Worm (Caenorhabditis elegans) whole organism, L1 larva: ENCODE measurements around the gene lin-22.

Experiments used
- aly-2 ChIP-seq: fragments of 150-350 bp; optimal IDR thresholded peaks from 2 replicates; lab custom pipeline; 2014; ENCODE audit warnings: missing biosample characterization, missing genetic modification characterization
- blmp-1 ChIP-seq: fragments of 150-350 bp; optimal IDR thresholded peaks from 2 replicates; lab custom pipeline; 2014; ENCODE audit warnings: missing biosample characterization, missing genetic modification characterization
- ceh-88 ChIP-seq: fragments of 200-800 bp; sonication (Bioruptor generic); IDR thresholded peaks from 2 replicates; pipeline ENCODE4 v1.3.6; 2022; ENCODE audit warnings: missing genetic modification characterization, missing compliant biosample characterization
- dpl-1 ChIP-seq, 3 experiments: fragments of 150-350 bp in 2 of 3; sonication (generic microtip) in 1 of 3; optimal IDR thresholded peaks; 2 replicates each; lab custom pipeline; 2014 to 2017; ENCODE audit warnings: missing biosample characterization in 3 of 3, missing genetic modification characterization in 3 of 3, missing genetic modification reagents in 3 of 3
- dsc-1 ChIP-seq: sonication (generic microtip); optimal IDR thresholded peaks from 2 replicates; lab custom pipeline; 2016; ENCODE audit warnings: mild to moderate bottlenecking, missing genetic modification characterization, missing compliant biosample characterization
- efl-1 ChIP-seq, 4 experiments: fragments of 150-350 bp; optimal IDR thresholded peaks in 3 of 4; peaks in 1 of 4; 1 replicate in 1 of 4; 2 replicates in 3 of 4; lab custom pipeline; 2014; ENCODE audit warnings: missing biosample characterization in 2 of 4, missing genetic modification characterization in 2 of 4, missing genetic modification reagents in 2 of 4
- elt-2 ChIP-seq: sonication (generic microtip); optimal IDR thresholded peaks from 2 replicates; lab custom pipeline; 2016; ENCODE audit warnings: missing genetic modification characterization, mild to moderate bottlenecking, inconsistent platforms, missing compliant biosample characterization, missing genetic modification reagents
- ets-5 ChIP-seq: fragments of 200-800 bp; sonication (Bioruptor generic); IDR thresholded peaks from 2 replicates; pipeline ENCODE4 v1.3.6; 2022; ENCODE audit warnings: missing genetic modification characterization, missing compliant biosample characterization
- hlh-4 ChIP-seq: sonication (generic microtip); optimal IDR thresholded peaks from 2 replicates; lab custom pipeline; 2016; ENCODE audit warnings: mild to moderate bottlenecking, missing genetic modification characterization, missing compliant biosample characterization
- irx-1 ChIP-seq: sonication (generic microtip); optimal IDR thresholded peaks from 2 replicates; lab custom pipeline; 2016; ENCODE audit warnings: missing genetic modification characterization, missing compliant biosample characterization
- jun-1 ChIP-seq: fragments of 150-350 bp; optimal IDR thresholded peaks from 2 replicates; lab custom pipeline; 2014; ENCODE audit warnings: missing biosample characterization, missing genetic modification reagents, missing genetic modification characterization
- lin-14 ChIP-seq: fragments of 200-800 bp; sonication (Bioruptor generic); optimal IDR thresholded peaks from 2 replicates; lab custom pipeline; 2018; ENCODE audit warnings: mild to moderate bottlenecking, missing genetic modification characterization, moderate library complexity, missing compliant biosample characterization
- lin-35 ChIP-seq, 2 experiments: fragments of 150-350 bp; optimal IDR thresholded peaks; 2 replicates each; lab custom pipeline; 2014; ENCODE audit warnings: missing biosample characterization in 2 of 2, missing genetic modification characterization in 2 of 2, missing genetic modification reagents in 2 of 2
- lin-39 ChIP-seq: fragments of 150-350 bp; optimal IDR thresholded peaks from 2 replicates; lab custom pipeline; 2014; ENCODE audit warnings: missing biosample characterization, missing genetic modification reagents, missing genetic modification characterization
- lsy-2 ChIP-seq, 2 experiments: fragments of 150-350 bp; optimal IDR thresholded peaks; 2 replicates each; lab custom pipeline; 2014; ENCODE audit warnings: missing biosample characterization in 2 of 2, missing genetic modification characterization in 2 of 2
- mdl-1 ChIP-seq, 2 experiments: fragments of 150-350 bp; optimal IDR thresholded peaks; 2 replicates each; lab custom pipeline; 2014 to 2017; ENCODE audit warnings: missing biosample characterization in 2 of 2, missing genetic modification characterization in 2 of 2, inconsistent platforms in 1 of 2
- mep-1 ChIP-seq: fragments of 150-350 bp; optimal IDR thresholded peaks from 2 replicates; lab custom pipeline; 2014; ENCODE audit warnings: missing biosample characterization, missing genetic modification characterization
- nhr-12 ChIP-seq: sonication (generic microtip); optimal IDR thresholded peaks from 2 replicates; lab custom pipeline; 2017; ENCODE audit warnings: missing biosample characterization, missing genetic modification characterization
- nhr-19 ChIP-seq: fragments of 200-800 bp; sonication (Bioruptor generic); conservative IDR thresholded peaks from 2 replicates; pipeline ENCODE4 v1.3.6; 2022; ENCODE audit warnings: missing genetic modification characterization, missing compliant biosample characterization
- nhr-28 ChIP-seq: fragments of 150-350 bp; optimal IDR thresholded peaks from 2 replicates; lab custom pipeline; 2014; ENCODE audit warnings: missing biosample characterization, missing genetic modification characterization
- nhr-76 ChIP-seq: sonication (generic microtip); optimal IDR thresholded peaks from 2 replicates; lab custom pipeline; 2017; ENCODE audit warnings: missing biosample characterization, missing genetic modification characterization
- nhr-77 ChIP-seq: fragments of 150-350 bp; optimal IDR thresholded peaks from 2 replicates; lab custom pipeline; 2014; ENCODE audit warnings: missing biosample characterization, missing genetic modification characterization
- pax-3 ChIP-seq: fragments of 200-800 bp; sonication (Bioruptor generic); optimal IDR thresholded peaks from 2 replicates; lab custom pipeline; 2018; ENCODE audit warnings: mild to moderate bottlenecking, missing genetic modification characterization, moderate library complexity, missing compliant biosample characterization
- snpc-4 ChIP-seq: fragments of 150-350 bp; optimal IDR thresholded peaks from 2 replicates; lab custom pipeline; 2014; ENCODE audit warnings: missing biosample characterization, missing genetic modification characterization
- sptf-1 ChIP-seq: fragments of 150-350 bp; optimal IDR thresholded peaks from 2 replicates; lab custom pipeline; 2014; ENCODE audit warnings: missing biosample characterization, missing genetic modification characterization
- tbx-2 ChIP-seq: sonication (generic microtip); optimal IDR thresholded peaks from 2 replicates; lab custom pipeline; 2016; ENCODE audit warnings: missing genetic modification characterization, missing compliant biosample characterization
- unc-130 ChIP-seq: fragments of 150-350 bp; optimal IDR thresholded peaks from 2 replicates; lab custom pipeline; 2017; ENCODE audit warnings: missing biosample characterization, missing genetic modification characterization, inconsistent platforms
- unc-30 ChIP-seq: sonication (generic microtip); optimal IDR thresholded peaks from 2 replicates; lab custom pipeline; 2017; ENCODE audit warnings: missing biosample characterization, missing genetic modification characterization
- unc-62 ChIP-seq: fragments of 150-350 bp; optimal IDR thresholded peaks from 2 replicates; lab custom pipeline; 2014; ENCODE audit warnings: missing biosample characterization, missing genetic modification reagents, missing genetic modification characterization
- vab-15 ChIP-seq: sonication (generic microtip); optimal IDR thresholded peaks from 2 replicates; lab custom pipeline; 2017; ENCODE audit warnings: missing genotype, mild to moderate bottlenecking, missing genetic modification characterization, missing compliant biosample characterization
- zip-4 ChIP-seq: fragments of 200-800 bp; sonication (Bioruptor generic); optimal IDR thresholded peaks from 2 replicates; lab custom pipeline; 2018; ENCODE audit warnings: mild to moderate bottlenecking, missing genetic modification characterization, moderate library complexity, missing compliant biosample characterization

lin-22 gene

ce11 chrIV:3001500-3001899, 18.0 kb upstream of the lin-22 start:
- TF ChIP-seq lin-14 (GFP tag; lab: Kevin White, UChicago) (peak; percentile 54), unc-130 (tag; lab: Kevin White, UChicago) (no peak), hlh-4 (no peak), efl-1 (optimal IDR thresholded peaks at IDR 0.05; lab: Kevin White, UChicago) (peak; percentile 5 to 24), efl-1 (GFP tag; optimal IDR thresholded peaks at IDR 0.05 in 1 of 2; lab: Kevin White, UChicago) (peak in 1 of 2 experiments; percentile 32), mep-1 (tag; lab: Kevin White, UChicago) (peak; percentile 11)
- TF ChIP-seq, all 84 proteins: peak for 3

- TF ChIP-seq nhr-76 (tag; lab: Kevin White, UChicago) = no peak
- TF ChIP-seq lin-39 = no peak
- peak; percentile 13 for TF ChIP-seq blmp-1 (tag; lab: Kevin White, UChicago)
- no peak for TF ChIP-seq unc-62
- no peak for TF ChIP-seq nhr-12
- TF ChIP-seq tbx-2 (tag; lab: Kevin White, UChicago) = no peak
- no peak for TF ChIP-seq pax-3 (tag; lab: Kevin White, UChicago)
These were observed 16.7 kb upstream of the lin-22 start for ce11 chrIV:3002807-3003206.

ce11 chrIV:3008828-3009227, 10.7 kb upstream of the lin-22 start, which contains the start of gene Y54G2A.73:
TSS of gene Y54G2A.73 (minus strand) at chrIV:3008892.
- no peak for TF ChIP-seq unc-30 (tag; lab: Kevin White, UChicago)
- TF ChIP-seq mep-1 (tag; lab: Kevin White, UChicago) = no peak

ce11 chrIV:3011647-3012046, 7.9 kb upstream of the lin-22 start:
- TF ChIP-seq snpc-4 = no peak
- TF ChIP-seq lin-39 = no peak
- no peak for TF ChIP-seq lsy-2 (tag; optimal IDR thresholded peaks at IDR 0.05; lab: Kevin White, UChicago)
- TF ChIP-seq aly-2 (tag; lab: Kevin White, UChicago) = no peak
- no peak for TF ChIP-seq nhr-76 (tag; lab: Kevin White, UChicago)
- no peak for TF ChIP-seq nhr-19 (GFP tag; lab: Robert Waterston, UW)
- TF ChIP-seq efl-1 (optimal IDR thresholded peaks at IDR 0.05; lab: Kevin White, UChicago) = peak in 1 of 2 experiments; percentile 77
- peak; percentile 77 to 97 for TF ChIP-seq efl-1 (GFP tag; optimal IDR thresholded peaks at IDR 0.05 in 1 of 2; lab: Kevin White, UChicago)
- peak; percentile 24 to 72 (median 60) for TF ChIP-seq dpl-1 (GFP tag; optimal IDR thresholded peaks at IDR 0.05; lab: Kevin White, UChicago)
- no peak for TF ChIP-seq vab-15 (tag; lab: Kevin White, UChicago)
- TF ChIP-seq sptf-1 (tag; lab: Kevin White, UChicago) = no peak
- no peak for TF ChIP-seq zip-4 (GFP tag; lab: Kevin White, UChicago)
- no peak for TF ChIP-seq jun-1 (tag; lab: Kevin White, UChicago)
- TF ChIP-seq dsc-1 (tag; lab: Kevin White, UChicago) = no peak
- TF ChIP-seq lin-35 (GFP tag; optimal IDR thresholded peaks at IDR 0.05; lab: Kevin White, UChicago) = peak in 1 of 2 experiments; percentile 54
- no peak for TF ChIP-seq blmp-1 (tag; lab: Kevin White, UChicago)
- TF ChIP-seq mdl-1 (tag; optimal IDR thresholded peaks at IDR 0.05; lab: Kevin White, UChicago) = no peak
- TF ChIP-seq, all 84 proteins: peak for 3

- peak; percentile 23 for TF ChIP-seq elt-2 (tag; lab: Kevin White, UChicago)
- no peak for TF ChIP-seq nhr-28 (tag; lab: Kevin White, UChicago)
- no peak for TF ChIP-seq nhr-77 (tag; lab: Kevin White, UChicago)
- no peak for TF ChIP-seq irx-1
- TF ChIP-seq efl-1 (optimal IDR thresholded peaks at IDR 0.05; lab: Kevin White, UChicago) = no peak
- TF ChIP-seq efl-1 (GFP tag; optimal IDR thresholded peaks at IDR 0.05 in 1 of 2; lab: Kevin White, UChicago) = peak in 1 of 2 experiments; percentile 79
- no peak for TF ChIP-seq ets-5
- no peak for TF ChIP-seq ceh-88
These were observed 7.0 kb upstream of the lin-22 start, which contains the start of the genes Y54G2A.28 and vrp-1 for ce11 chrIV:3012374-3013142. TSS of gene Y54G2A.28 (minus strand) at chrIV:3012421. TSS of gene vrp-1 (plus strand) at chrIV:3012587.
